Worm (Caenorhabditis elegans): ENCODE data around the gene mab-7.

DNA sequence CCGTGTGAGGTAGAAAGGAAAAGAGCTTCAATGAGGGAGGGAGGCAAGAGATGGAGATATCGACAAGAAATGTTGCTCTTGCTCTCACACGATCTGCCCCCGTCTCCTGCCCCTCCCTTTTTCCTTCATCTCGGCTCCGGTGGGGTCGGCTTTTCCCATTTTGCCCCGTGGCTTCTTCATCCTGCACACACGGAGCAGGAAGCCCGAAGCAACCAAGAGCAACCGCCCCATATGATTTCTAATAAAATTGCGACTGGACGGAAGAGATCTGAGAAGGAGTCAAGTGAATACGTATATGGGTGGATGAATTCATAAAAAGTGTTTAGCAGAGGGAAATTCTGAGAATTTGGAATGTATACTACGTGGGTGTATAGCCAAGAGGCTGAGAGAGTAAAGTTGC, 53.2 kb downstream of the mab-7 start:
- TF ChIP-seq pes-1 (GFP tag; IDR thresholded peaks at IDR 0.05) (no peak), ama-1 (optimal IDR thresholded peaks at IDR 0.05) (no peak), B0310.2 (tag; optimal IDR thresholded peaks at IDR 0.05) (no peak), ceh-36 (tag; optimal IDR thresholded peaks at IDR 0.05) (no peak), hmg-4 (GFP tag; optimal IDR thresholded peaks at IDR 0.05) (no peak), tra-4 (tag; optimal IDR thresholded peaks at IDR 0.05) (no peak), sea-1 (GFP tag; conservative IDR thresholded peaks at IDR 0.05) (no peak), aly-1 (tag; optimal IDR thresholded peaks at IDR 0.05) (no peak), tbx-37 (GFP tag; conservative IDR thresholded peaks at IDR 0.05) (no peak), scrt-1 (GFP tag; IDR thresholded peaks at IDR 0.05) (no peak), F13C5.2 (tag; optimal IDR thresholded peaks at IDR 0.05) (no peak), hmbx-1 (tag; optimal IDR thresholded peaks at IDR 0.05) (no peak), ceh-13 (GFP tag; optimal IDR thresholded peaks at IDR 0.05) (no peak)

All from whole organism, early embryonic.